Worm (Caenorhabditis elegans) whole organism, young adult: Measurements from ENCODE around the gene twk-21.
"Not testable (repeated sequence)": the region's sequence is repeated elsewhere in the genome, so short reads cannot be mapped to it uniquely, and the experiment has no call there.

Experiments used
- F23B12.7 ChIP-seq: sonication (generic microtip); optimal IDR thresholded peaks from 2 replicates; lab custom pipeline; 2017; ENCODE audit warnings: missing genetic modification characterization, mild to moderate bottlenecking, missing compliant biosample characterization, antibody characterized with exemption, moderate library complexity; ENCODE audit not compliant: insufficient read depth
- F33H1.4 ChIP-seq: fragments of 200-800 bp; sonication (Bioruptor generic); IDR thresholded peaks from 2 replicates; pipeline ENCODE4 v1.3.6; 2022; ENCODE audit warnings: missing genetic modification reagents, missing genetic modification characterization, missing compliant biosample characterization
- F37B4.10 ChIP-seq: fragments of 200-800 bp; sonication (Bioruptor generic); IDR thresholded peaks from 2 replicates; pipeline ENCODE4 v1.3.6; 2022; ENCODE audit warnings: missing genetic modification characterization, missing compliant biosample characterization
- F39B2.1 ChIP-seq: fragments of 200-800 bp; sonication (Bioruptor generic); IDR thresholded peaks from 2 replicates; pipeline ENCODE4 v1.3.6; 2022; ENCODE audit warnings: missing genetic modification reagents, missing genetic modification characterization, missing compliant biosample characterization
- K12H6.12 ChIP-seq: fragments of 200-800 bp; sonication (Bioruptor generic); optimal IDR thresholded peaks from 2 replicates; lab custom pipeline; 2018; ENCODE audit warnings: mild to moderate bottlenecking, missing genetic modification characterization, missing compliant biosample characterization
- T07F8.4 ChIP-seq: sonication (generic microtip); optimal IDR thresholded peaks from 2 replicates; lab custom pipeline; 2016; ENCODE audit warnings: mild to moderate bottlenecking, missing genetic modification characterization, moderate library complexity, missing compliant biosample characterization
- Y56A3A.18 ChIP-seq: fragments of 200-800 bp; sonication (Bioruptor generic); IDR thresholded peaks from 2 replicates; pipeline ENCODE4 v1.3.6; 2022; ENCODE audit warnings: missing genetic modification reagents, missing genetic modification characterization, missing compliant biosample characterization
- Y67H2A.10 ChIP-seq: fragments of 200-800 bp; sonication (Bioruptor generic); conservative IDR thresholded peaks from 2 replicates; pipeline ENCODE4 v1.3.6; 2022; ENCODE audit warnings: missing genetic modification reagents, missing genetic modification characterization, missing compliant biosample characterization
- Y95B8A.8 ChIP-seq: fragments of 200-800 bp; sonication (Bioruptor generic); IDR thresholded peaks from 2 replicates; pipeline ENCODE4 v1.3.6; 2022; ENCODE audit warnings: missing genetic modification reagents, missing genetic modification characterization, missing compliant biosample characterization
- akir-1 ChIP-seq: fragments of 200-800 bp; sonication (Bioruptor generic); optimal IDR thresholded peaks from 2 replicates; lab custom pipeline; 2018; ENCODE audit warnings: mild to moderate bottlenecking, missing genetic modification characterization, moderate library complexity, missing compliant biosample characterization
- ama-1 ChIP-seq, 3 experiments: fragments of 150-350 bp in 1 of 3; sonication (generic microtip) in 2 of 3; optimal IDR thresholded peaks; 2 replicates each; lab custom pipeline; 2014 to 2018; ENCODE audit warnings: missing biosample characterization in 2 of 3, missing genetic modification characterization in 2 of 3, missing genetic modification reagents in 2 of 3
- aptf-2 ChIP-seq: fragments of 200-800 bp; sonication (Bioruptor generic); conservative IDR thresholded peaks from 2 replicates; pipeline ENCODE4 v1.3.6; 2022; ENCODE audit warnings: missing genetic modification reagents, missing genetic modification characterization, missing compliant biosample characterization
- bed-2 ChIP-seq: fragments of 200-800 bp; sonication (Bioruptor generic); IDR thresholded peaks from 2 replicates; pipeline ENCODE4 v1.3.6; 2022; ENCODE audit warnings: missing genetic modification reagents, missing genetic modification characterization, missing compliant biosample characterization
- ccch-3 ChIP-seq: fragments of 200-800 bp; sonication (Bioruptor generic); optimal IDR thresholded peaks from 2 replicates; lab custom pipeline; 2018; ENCODE audit warnings: mild to moderate bottlenecking, missing genetic modification characterization, missing compliant biosample characterization
- cebp-1 ChIP-seq, 2 experiments: fragments of 200-800 bp in 1 of 2; sonication (Bioruptor generic) in 1 of 2; sonication (generic microtip) in 1 of 2; IDR thresholded peaks in 1 of 2; optimal IDR thresholded peaks in 1 of 2; 2 replicates each; pipeline versions ENCODE4 v1.3.6 to Lab custom; 2017 to 2022; ENCODE audit warnings: missing compliant biosample characterization in 2 of 2, missing genetic modification characterization in 2 of 2, mild to moderate bottlenecking in 1 of 2, missing genetic modification reagents in 1 of 2, moderate library complexity in 1 of 2
- ceh-100 ChIP-seq: fragments of 200-800 bp; sonication (Bioruptor generic); IDR thresholded peaks from 2 replicates; pipeline ENCODE4 v1.3.6; 2022; ENCODE audit warnings: missing genetic modification reagents, missing genetic modification characterization, missing compliant biosample characterization
- ceh-91 ChIP-seq: fragments of 200-800 bp; sonication (Bioruptor generic); IDR thresholded peaks from 2 replicates; pipeline ENCODE4 v1.3.6; 2022; ENCODE audit warnings: missing genetic modification reagents, missing genetic modification characterization, missing compliant biosample characterization
- dox-1 ChIP-seq: fragments of 200-800 bp; sonication (Bioruptor generic); IDR thresholded peaks from 2 replicates; pipeline ENCODE4 v1.3.6; 2022; ENCODE audit warnings: missing genetic modification reagents, missing genetic modification characterization, missing compliant biosample characterization
- ekl-4 ChIP-seq: fragments of 200-800 bp; sonication (Bioruptor generic); IDR thresholded peaks from 2 replicates; pipeline ENCODE4 v1.3.6; 2022; ENCODE audit warnings: missing genetic modification reagents, missing genetic modification characterization, missing compliant biosample characterization
- him-1 ChIP-seq: sonication (generic microtip); optimal IDR thresholded peaks from 2 replicates; lab custom pipeline; 2016; ENCODE audit warnings: missing genotype, missing genetic modification reagents, missing genetic modification characterization, missing compliant biosample characterization
- hlh-12 ChIP-seq: sonication (generic microtip); optimal IDR thresholded peaks from 2 replicates; lab custom pipeline; 2016; ENCODE audit warnings: missing genetic modification characterization, missing compliant biosample characterization
- hmg-1.2 ChIP-seq: fragments of 200-800 bp; sonication (Bioruptor generic); IDR thresholded peaks from 2 replicates; pipeline ENCODE4 v1.3.6; 2022; ENCODE audit warnings: missing genetic modification reagents, missing genetic modification characterization, missing compliant biosample characterization
- hrde-1 ChIP-seq: sonication (generic microtip); optimal IDR thresholded peaks from 2 replicates; lab custom pipeline; 2016; ENCODE audit warnings: missing genetic modification characterization, mild to moderate bottlenecking, missing compliant biosample characterization, moderate library complexity, missing genotype, missing genetic modification reagents, borderline replicate concordance
- let-607 ChIP-seq, 2 experiments: fragments of 200-800 bp in 1 of 2; sonication (Bioruptor generic) in 1 of 2; sonication (generic microtip) in 1 of 2; optimal IDR thresholded peaks; 2 replicates each; lab custom pipeline; 2016 to 2018; ENCODE audit warnings: mild to moderate bottlenecking in 2 of 2, missing compliant biosample characterization in 2 of 2, missing genetic modification characterization in 2 of 2, moderate library complexity in 2 of 2, missing genotype in 1 of 2
- lin-26 ChIP-seq: fragments of 200-800 bp; sonication (Bioruptor generic); IDR thresholded peaks from 2 replicates; pipeline ENCODE4 v1.3.6; 2022; ENCODE audit warnings: missing genetic modification reagents, missing genetic modification characterization, missing compliant biosample characterization
- lin-54 ChIP-seq: fragments of 200-800 bp; sonication (Bioruptor generic); optimal IDR thresholded peaks from 2 replicates; lab custom pipeline; 2018; ENCODE audit warnings: mild to moderate bottlenecking, missing genetic modification characterization, missing compliant biosample characterization
- mel-28 ChIP-seq: sonication (generic microtip); optimal IDR thresholded peaks from 2 replicates; lab custom pipeline; 2016; ENCODE audit warnings: borderline replicate concordance, mild to moderate bottlenecking, missing genetic modification characterization, missing compliant biosample characterization
- mxl-1 ChIP-seq: sonication (generic microtip); optimal IDR thresholded peaks from 2 replicates; lab custom pipeline; 2016; ENCODE audit warnings: missing genetic modification characterization, missing compliant biosample characterization
- nfya-2 ChIP-seq: fragments of 200-800 bp; sonication (Bioruptor generic); IDR thresholded peaks from 2 replicates; pipeline ENCODE4 v1.3.6; 2022; ENCODE audit warnings: missing genetic modification reagents, missing genetic modification characterization, missing compliant biosample characterization
- nhr-27 ChIP-seq: fragments of 200-800 bp; sonication (Bioruptor generic); optimal IDR thresholded peaks from 2 replicates; lab custom pipeline; 2018; ENCODE audit warnings: mild to moderate bottlenecking, missing genetic modification characterization, moderate library complexity, missing compliant biosample characterization
- rec-8 ChIP-seq, 2 experiments: sonication (generic microtip); optimal IDR thresholded peaks; 2 replicates each; lab custom pipeline; 2016; ENCODE audit warnings: mild to moderate bottlenecking in 2 of 2, missing genetic modification characterization in 2 of 2, missing genetic modification reagents in 2 of 2, missing genotype in 2 of 2, missing biosample characterization in 1 of 2, missing compliant biosample characterization in 1 of 2, moderate library complexity in 1 of 2
- rpc-1 ChIP-seq, 2 experiments: fragments of 150-350 bp in 1 of 2; sonication (generic microtip) in 1 of 2; optimal IDR thresholded peaks; 2 replicates each; lab custom pipeline; 2014 to 2018; ENCODE audit warnings: missing biosample characterization in 1 of 2, missing genetic modification characterization in 1 of 2, missing genetic modification reagents in 1 of 2, missing genotype in 1 of 2
- snpc-1.3 ChIP-seq: sonication (generic microtip); optimal IDR thresholded peaks from 2 replicates; lab custom pipeline; 2017; ENCODE audit warnings: missing genetic modification characterization, mild to moderate bottlenecking, missing compliant biosample characterization, antibody characterized with exemption, moderate library complexity, missing genotype, missing genetic modification reagents; ENCODE audit not compliant: insufficient read depth
- snpc-4 ChIP-seq, 5 experiments: fragments of 150-350 bp in 1 of 5; sonication (generic microtip) in 4 of 5; optimal IDR thresholded peaks; 2 replicates each; lab custom pipeline; 2014 to 2018; ENCODE audit warnings: missing genetic modification characterization in 5 of 5, missing biosample characterization in 3 of 5, antibody characterized with exemption in 2 of 5, mild to moderate bottlenecking in 2 of 5, missing compliant biosample characterization in 2 of 5, missing genotype in 2 of 5, moderate library complexity in 2 of 5, missing genetic modification reagents in 1 of 5
- unc-62 ChIP-seq: fragments of 150-350 bp; optimal IDR thresholded peaks from 2 replicates; lab custom pipeline; 2014; ENCODE audit warnings: missing biosample characterization, missing genetic modification reagents, missing genetic modification characterization
- zfh-2 ChIP-seq: fragments of 200-800 bp; sonication (Bioruptor generic); conservative IDR thresholded peaks from 2 replicates; pipeline ENCODE4 v1.3.6; 2022; ENCODE audit warnings: missing genetic modification reagents, missing genetic modification characterization, missing compliant biosample characterization
- zim-3 ChIP-seq: sonication (generic microtip); optimal IDR thresholded peaks from 2 replicates; lab custom pipeline; 2017; ENCODE audit warnings: mild to moderate bottlenecking, missing genetic modification characterization, moderate library complexity, missing compliant biosample characterization
- ztf-26 ChIP-seq: sonication (generic microtip); optimal IDR thresholded peaks from 2 replicates; lab custom pipeline; 2017; ENCODE audit warnings: missing genetic modification characterization, missing compliant biosample characterization
- ztf-6 ChIP-seq: fragments of 200-800 bp; sonication (Bioruptor generic); IDR thresholded peaks from 2 replicates; pipeline ENCODE4 v1.3.6; 2022; ENCODE audit warnings: missing genetic modification reagents, missing genetic modification characterization, missing compliant biosample characterization

Gene twk-21

ce11 chrX:16275255-16275813 is 24.4 kb upstream of the twk-21 start, which contains the start of gene sdc-1 (continued):
- TF ChIP-seq hrde-1 (tag; lab: Kevin White, UChicago), result no peak
- TF ChIP-seq ekl-4, result no peak
- peak; percentile 54; the same call in 1 of the 2 replicates for TF ChIP-seq zfh-2 (GFP tag; lab: Robert Waterston, UW)
- TF ChIP-seq K12H6.12 (tag; lab: Kevin White, UChicago), result no peak
- no peak for TF ChIP-seq Y95B8A.8 (GFP tag; lab: Robert Waterston, UW)
- TF ChIP-seq rec-8 (tag; optimal IDR thresholded peaks at IDR 0.05; lab: Kevin White, UChicago), result no peak
- TF ChIP-seq ceh-91, result no peak
- peak; percentile 66 for TF ChIP-seq dox-1 (GFP tag; lab: Robert Waterston, UW)
- peak; percentile 30 for TF ChIP-seq lin-54
- 0 out of 2 replicates have a peak, but pooled peaks have one; percentile 13 for TF ChIP-seq bed-2 (GFP tag; lab: Robert Waterston, UW)
- TF ChIP-seq aptf-2, result no peak
- no peak for TF ChIP-seq snpc-4 (GFP tag; optimal IDR thresholded peaks at IDR 0.05; lab: Kevin White, UChicago)
- TF ChIP-seq snpc-4 (tag; optimal IDR thresholded peaks at IDR 0.05; lab: Kevin White, UChicago), result peak in 1 of 4 experiments; percentile 32
- peak; percentile 87 for TF ChIP-seq hmg-1.2
- TF ChIP-seq nhr-27 (tag; lab: Kevin White, UChicago), result no peak
- no peak for TF ChIP-seq nfya-2
- TF ChIP-seq let-607 (tag; optimal IDR thresholded peaks at IDR 0.05; lab: Kevin White, UChicago), result no peak
- TF ChIP-seq hlh-12 (tag; lab: Kevin White, UChicago), result no peak
- peak; percentile 22 for TF ChIP-seq snpc-1.3
- TF ChIP-seq ztf-6 (GFP tag; lab: Robert Waterston, UW), result no peak
- TF ChIP-seq Y67H2A.10 (GFP tag; lab: Robert Waterston, UW), result no peak
- no peak for TF ChIP-seq ccch-3 (GFP tag; lab: Kevin White, UChicago)
- no peak for TF ChIP-seq F33H1.4 (GFP tag; lab: Robert Waterston, UW)
- no peak for TF ChIP-seq cebp-1 (GFP tag; IDR thresholded peaks at IDR 0.05; lab: Robert Waterston, UW)
- TF ChIP-seq cebp-1 (tag; optimal IDR thresholded peaks at IDR 0.05; lab: Kevin White, UChicago), result peak; percentile 52
- TF ChIP-seq F23B12.7 (tag; lab: Kevin White, UChicago), result no peak
- TF ChIP-seq, all 124 proteins: peak for 16

- no peak for TF ChIP-seq zim-3 (tag; lab: Kevin White, UChicago)
- TF ChIP-seq akir-1 (GFP tag; lab: Kevin White, UChicago), result no peak
Observed at ce11 chrX:16283103-16283502, 16.6 kb upstream of the twk-21 start, which contains the start of gene F52E10.2. F52E10.2 (minus strand) TSS chrX:16283203.

- not testable (repeated sequence) for TF ChIP-seq rpc-1 (optimal IDR thresholded peaks at IDR 0.05; lab: Kevin White, UChicago)
- TF ChIP-seq rpc-1 (tag; optimal IDR thresholded peaks at IDR 0.05; lab: Kevin White, UChicago), result peak; percentile 15
- TF ChIP-seq lin-26 (GFP tag; lab: Robert Waterston, UW), result 0 out of 2 replicates have a peak, but pooled peaks have one; percentile 46
- peak; percentile 27; the same call in 1 of the 2 replicates for TF ChIP-seq hmg-1.2
- TF ChIP-seq, all 124 proteins: peak for 3; not testable (repeated sequence) for 121
Observed at ce11 chrX:16284180-16284579, 15.5 kb upstream of the twk-21 start.

- no peak for TF ChIP-seq T07F8.4 (tag; lab: Kevin White, UChicago)
- no peak for TF ChIP-seq unc-62 (GFP tag; lab: Kevin White, UChicago)
- TF ChIP-seq F37B4.10 (GFP tag; lab: Robert Waterston, UW), result no peak
- peak; percentile 55 for TF ChIP-seq rpc-1 (optimal IDR thresholded peaks at IDR 0.05; lab: Kevin White, UChicago)
- peak; percentile 74 for TF ChIP-seq rpc-1 (tag; optimal IDR thresholded peaks at IDR 0.05; lab: Kevin White, UChicago)
- no peak for TF ChIP-seq F39B2.1
- TF ChIP-seq snpc-4 (GFP tag; optimal IDR thresholded peaks at IDR 0.05; lab: Kevin White, UChicago), result peak; percentile 22
- no peak for TF ChIP-seq snpc-4 (tag; optimal IDR thresholded peaks at IDR 0.05; lab: Kevin White, UChicago)
- TF ChIP-seq Y56A3A.18 (GFP tag; lab: Robert Waterston, UW), result no peak
- no peak for TF ChIP-seq ama-1 (optimal IDR thresholded peaks at IDR 0.05; lab: Kevin White, UChicago)
- peak in 1 of 2 experiments; percentile 8 for TF ChIP-seq ama-1 (GFP tag; optimal IDR thresholded peaks at IDR 0.05; lab: Kevin White, UChicago)
- TF ChIP-seq him-1 (tag; lab: Kevin White, UChicago), result no peak
- no peak for TF ChIP-seq ztf-26
- no peak for TF ChIP-seq mel-28 (tag; lab: Kevin White, UChicago)
- no peak for TF ChIP-seq ztf-6 (GFP tag; lab: Robert Waterston, UW)
- peak; percentile 34; the same call in 1 of the 2 replicates for TF ChIP-seq hmg-1.2
- TF ChIP-seq mxl-1 (tag; lab: Kevin White, UChicago), result no peak
- TF ChIP-seq ceh-100 (GFP tag; lab: Robert Waterston, UW), result no peak
Observed at ce11 chrX:16285151-16285550, 14.5 kb upstream of the twk-21 start.
